Worm (Caenorhabditis elegans) whole organism, midembryonic: ENCODE results near the gene eor-2.

Experiments
- T22C8.4 ChIP-seq: fragments of 200-800 bp; sonication (Bioruptor generic); IDR thresholded peaks from 2 replicates; pipeline ENCODE4 v1.3.6; 2022; ENCODE audit warnings: missing genetic modification characterization, missing compliant biosample characterization
- cog-1 ChIP-seq: sonication (generic microtip); optimal IDR thresholded peaks from 2 replicates; lab custom pipeline; 2016; ENCODE audit warnings: missing genetic modification characterization, missing compliant biosample characterization
- flt-1 ChIP-seq: fragments of 200-800 bp; sonication (Bioruptor generic); IDR thresholded peaks from 2 replicates; pipeline ENCODE4 v1.3.6; 2022; ENCODE audit warnings: missing genetic modification characterization, missing compliant biosample characterization
- klf-2 ChIP-seq: fragments of 200-800 bp; sonication (Bioruptor generic); conservative IDR thresholded peaks from 2 replicates; pipeline ENCODE4 v1.3.6; 2022; ENCODE audit warnings: missing genetic modification reagents, missing genetic modification characterization, missing compliant biosample characterization
- med-1 ChIP-seq: sonication (generic microtip); optimal IDR thresholded peaks from 2 replicates; lab custom pipeline; 2017; ENCODE audit warnings: missing genetic modification characterization, mild to moderate bottlenecking, missing compliant biosample characterization, antibody characterized with exemption, missing genetic modification reagents; ENCODE audit not compliant: insufficient read depth
- ref-1 ChIP-seq: fragments of 200-800 bp; sonication (Bioruptor generic); conservative IDR thresholded peaks from 2 replicates; pipeline ENCODE4 v1.3.6; 2022; ENCODE audit warnings: missing genetic modification reagents, missing genetic modification characterization, missing compliant biosample characterization
- tab-1 ChIP-seq: fragments of 200-800 bp; sonication (Bioruptor generic); IDR thresholded peaks from 2 replicates; pipeline ENCODE4 v1.3.6; 2022; ENCODE audit warnings: missing genetic modification characterization, missing compliant biosample characterization
- ztf-23 ChIP-seq: fragments of 200-800 bp; sonication (Bioruptor generic); IDR thresholded peaks from 2 replicates; pipeline ENCODE4 v1.3.6; 2022; ENCODE audit warnings: missing genetic modification reagents, missing genetic modification characterization, missing compliant biosample characterization
- ztf-29 ChIP-seq: fragments of 200-800 bp; sonication (Bioruptor generic); IDR thresholded peaks from 2 replicates; pipeline ENCODE4 v1.3.6; 2022; ENCODE audit warnings: missing genetic modification reagents, missing genetic modification characterization, missing compliant biosample characterization

eor-2 gene

DNA sequence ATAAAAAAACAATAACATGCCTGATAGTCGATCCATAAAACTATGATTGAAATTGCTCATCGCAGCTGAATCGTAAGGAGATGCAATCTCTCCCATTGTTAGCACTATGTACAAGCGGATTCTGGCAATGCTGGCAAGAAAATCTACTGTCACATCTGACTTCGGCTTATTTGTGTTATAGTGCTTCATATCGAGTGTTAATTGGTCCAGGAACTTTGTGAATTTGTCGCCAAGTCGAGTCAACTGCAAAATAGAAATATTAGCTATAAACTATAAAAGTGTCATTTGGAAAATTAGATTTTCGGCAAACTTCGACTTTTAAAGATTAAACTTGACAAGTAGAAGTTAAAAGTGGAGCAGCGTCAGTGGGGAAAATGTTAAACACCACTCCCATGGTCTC, 18.5 kb upstream of the eor-2 start:
- TF ChIP-seq ref-1 (no peak), ztf-23 (no peak), cog-1 (tag; lab: Kevin White, UChicago) (no peak), tab-1 (GFP tag; lab: Robert Waterston, UW) (no peak), T22C8.4 (GFP tag; lab: Robert Waterston, UW) (no peak), flt-1 (no peak), med-1 (no peak), klf-2 (no peak), ztf-29 (GFP tag; lab: Robert Waterston, UW) (no peak)

DNA sequence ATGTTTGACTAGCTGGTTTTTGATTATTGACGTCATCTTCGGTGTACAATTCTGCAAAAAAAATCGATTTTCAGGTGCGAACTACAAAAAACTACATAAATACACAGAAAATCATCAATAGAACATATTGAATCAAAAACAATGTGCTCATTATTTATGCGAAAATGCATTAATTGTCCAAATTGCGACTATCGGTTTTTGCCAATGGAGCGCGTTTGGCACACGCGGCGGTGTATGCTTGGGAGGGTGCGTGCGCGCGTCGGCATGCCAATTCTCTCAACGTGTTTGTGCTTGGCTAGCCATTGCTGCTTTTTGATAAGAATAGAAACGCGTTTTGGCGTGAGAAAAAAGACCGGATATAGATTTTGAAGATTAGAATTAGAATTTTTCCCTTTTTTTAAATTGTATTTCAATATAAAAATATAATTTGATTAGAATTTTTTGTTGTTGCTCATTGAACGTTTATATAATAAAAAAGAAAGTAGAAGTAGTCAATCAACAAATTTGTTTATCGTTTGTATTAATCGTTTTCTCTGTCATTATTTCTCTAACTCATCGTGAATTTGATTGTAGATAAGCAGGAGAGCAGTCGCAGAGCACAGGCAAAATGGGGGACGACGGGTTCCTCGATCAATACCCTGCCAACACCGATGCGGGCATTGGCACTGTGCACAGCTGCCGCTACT, 13.6 kb upstream of the eor-2 start, which contains the start of the genes C44H4.4 and tap-1:
Gene C44H4.4 (minus strand): TSS at position 51 of the 686 bp plus-strand sequence.
Gene tap-1 (plus strand): TSS at position 574 of the 686 bp plus-strand sequence.
- peak; percentile 26 for TF ChIP-seq cog-1 (tag; lab: Kevin White, UChicago)
- TF ChIP-seq ztf-29 (GFP tag; lab: Robert Waterston, UW) = no peak
- 0 out of 2 replicates have a peak, but pooled peaks have one; percentile 7 for TF ChIP-seq tab-1 (GFP tag; lab: Robert Waterston, UW)

DNA sequence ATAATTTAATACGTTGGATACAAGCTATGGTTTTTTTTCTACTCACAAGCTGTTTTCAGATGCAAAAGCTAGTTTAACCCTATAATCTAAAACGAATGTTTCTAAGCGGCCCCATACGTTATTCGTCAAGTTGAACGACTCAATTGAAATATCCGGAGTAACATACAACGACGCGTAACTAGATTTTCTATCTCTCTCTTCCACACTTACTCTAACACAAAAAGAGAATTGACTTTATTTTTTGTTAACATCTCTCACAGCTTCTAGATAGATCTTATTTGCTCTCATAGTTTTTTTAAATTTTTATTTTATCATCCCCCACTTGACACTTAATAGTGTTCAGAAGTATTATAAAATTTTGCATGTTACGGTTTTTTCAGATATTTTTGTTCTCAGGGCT, 9.6 kb upstream of the eor-2 start:
- TF ChIP-seq klf-2 (no peak), med-1 (no peak), tab-1 (GFP tag; lab: Robert Waterston, UW) (no peak), ztf-29 (GFP tag; lab: Robert Waterston, UW) (no peak), T22C8.4 (GFP tag; lab: Robert Waterston, UW) (no peak), ref-1 (no peak), flt-1 (no peak), cog-1 (tag; lab: Kevin White, UChicago) (no peak), ztf-23 (no peak)

DNA sequence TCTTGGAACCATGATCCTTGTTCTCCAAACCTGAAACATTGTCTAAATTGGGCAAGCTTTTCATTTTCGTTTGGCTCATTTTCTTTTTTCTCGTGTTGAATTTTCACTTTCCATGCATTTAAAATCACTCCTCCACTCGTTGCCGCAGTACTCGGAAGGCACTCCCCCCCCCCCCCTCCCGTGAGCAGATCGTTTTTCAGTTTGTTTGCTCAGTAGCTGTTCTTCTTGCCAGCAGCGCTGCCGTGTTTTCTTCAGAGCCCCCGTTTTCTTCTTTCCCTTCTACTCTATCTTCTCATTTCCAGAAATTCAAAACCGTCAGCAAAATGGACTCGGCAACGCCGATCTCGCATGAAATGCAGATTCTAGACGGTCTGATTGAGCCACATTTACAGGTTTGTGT, 8.0 kb upstream of the eor-2 start, which contains the start of gene C44H4.8:
Gene C44H4.8 (plus strand): TSS at position 301 of the 400 bp plus-strand sequence.
- TF ChIP-seq ztf-29 (GFP tag; lab: Robert Waterston, UW) (no peak), ref-1 (no peak), tab-1 (GFP tag; lab: Robert Waterston, UW) (no peak), klf-2 (no peak)

DNA sequence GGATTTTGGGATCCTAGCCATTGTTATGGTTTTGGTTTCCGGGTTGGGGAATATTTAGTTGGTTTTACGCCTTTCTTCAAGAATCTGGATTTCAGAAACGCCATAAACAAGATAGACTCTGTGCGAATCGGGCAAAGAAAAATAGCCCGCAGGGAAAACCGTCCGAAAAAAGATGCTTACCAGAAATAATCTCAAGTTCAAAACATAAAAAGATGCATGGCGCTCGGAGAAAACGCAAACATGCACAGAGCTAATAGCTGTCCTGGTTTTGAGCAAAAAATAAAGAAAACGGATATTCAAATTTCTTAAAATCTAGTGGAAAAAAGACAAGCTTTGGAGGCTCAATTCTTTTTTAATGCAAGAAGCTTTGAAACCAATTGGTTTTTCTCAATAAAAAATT, 3.6 kb upstream of the eor-2 start, which contains the start of gene C44H4.6:
Gene C44H4.6 (minus strand): TSS at position 101 of the 400 bp plus-strand sequence.
- TF ChIP-seq ztf-29 (GFP tag; lab: Robert Waterston, UW) (no peak), T22C8.4 (GFP tag; lab: Robert Waterston, UW) (no peak), flt-1 (no peak), ztf-23 (no peak), med-1 (no peak), tab-1 (GFP tag; lab: Robert Waterston, UW) (no peak), klf-2 (no peak), cog-1 (tag; lab: Kevin White, UChicago) (no peak), ref-1 (no peak)

- no peak for TF ChIP-seq tab-1 (GFP tag; lab: Robert Waterston, UW)
- no peak for TF ChIP-seq flt-1
- TF ChIP-seq klf-2 = no peak
- no peak for TF ChIP-seq ztf-23
- TF ChIP-seq cog-1 (tag; lab: Kevin White, UChicago) = no peak
- no peak for TF ChIP-seq med-1
- TF ChIP-seq ref-1 = no peak
- no peak for TF ChIP-seq T22C8.4 (GFP tag; lab: Robert Waterston, UW)
- no peak for TF ChIP-seq ztf-29 (GFP tag; lab: Robert Waterston, UW)
Measured at ce11 chrX:14607770-14608169, 5.0 kb downstream of the eor-2 start.

DNA sequence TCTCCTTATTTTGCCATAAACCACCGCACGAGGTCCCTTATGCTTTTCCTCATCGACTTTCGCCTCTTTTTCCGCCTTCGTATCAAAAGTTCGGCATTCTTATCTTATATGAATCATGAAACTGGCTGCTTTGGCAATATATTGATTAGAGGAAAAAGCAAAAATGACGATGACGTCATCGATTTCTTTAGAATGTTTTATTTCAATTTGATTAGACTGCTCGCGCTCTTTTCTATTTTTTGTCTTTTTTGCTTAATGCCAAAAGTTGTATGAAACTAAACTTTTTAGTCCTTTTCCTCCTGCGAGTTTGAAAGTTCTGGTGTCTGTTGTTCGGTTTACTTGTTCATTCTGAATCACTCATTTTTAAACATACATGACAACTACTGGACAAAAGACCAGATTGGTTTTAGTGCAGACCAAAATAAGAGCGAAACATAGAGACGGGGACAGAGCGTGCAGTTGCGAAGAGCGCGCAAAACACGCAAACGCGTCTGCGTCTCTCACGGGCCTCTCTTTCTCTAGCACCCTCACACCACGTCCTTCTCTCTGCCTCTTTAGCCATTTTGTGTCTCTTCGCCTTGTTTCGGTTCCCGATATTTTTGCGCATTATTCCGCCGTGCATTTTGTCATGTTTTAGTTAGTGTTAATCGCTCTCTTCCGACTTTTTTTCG, 7.4 kb downstream of the eor-2 start:
- TF ChIP-seq ztf-23 = peak; percentile 12; the same call in 1 of the 2 replicates
- TF ChIP-seq T22C8.4 (GFP tag; lab: Robert Waterston, UW) = 0 out of 2 replicates have a peak, but pooled peaks have one; percentile 9
- TF ChIP-seq klf-2 = no peak
- TF ChIP-seq flt-1 = peak; percentile 54; the same call in 1 of the 2 replicates

ce11 chrX:14611074-14611473, 8.3 kb downstream of the eor-2 start, which contains the start of gene rbc-1:
Gene rbc-1, plus strand, starts transcription at chrX:14611374.
- TF ChIP-seq ztf-23 = no peak
- no peak for TF ChIP-seq T22C8.4 (GFP tag; lab: Robert Waterston, UW)
- no peak for TF ChIP-seq tab-1 (GFP tag; lab: Robert Waterston, UW)
- no peak for TF ChIP-seq cog-1 (tag; lab: Kevin White, UChicago)
- TF ChIP-seq ztf-29 (GFP tag; lab: Robert Waterston, UW) = no peak
- TF ChIP-seq klf-2 = no peak
- TF ChIP-seq flt-1 = no peak
- no peak for TF ChIP-seq ref-1
- TF ChIP-seq med-1 = no peak

ce11 chrX:14621207-14621606, 18.4 kb downstream of the eor-2 start:
- no peak for TF ChIP-seq tab-1 (GFP tag; lab: Robert Waterston, UW)
- TF ChIP-seq ref-1 = no peak
- TF ChIP-seq klf-2 = no peak
- TF ChIP-seq ztf-23 = no peak
- no peak for TF ChIP-seq T22C8.4 (GFP tag; lab: Robert Waterston, UW)
- no peak for TF ChIP-seq med-1
- no peak for TF ChIP-seq ztf-29 (GFP tag; lab: Robert Waterston, UW)
- TF ChIP-seq cog-1 (tag; lab: Kevin White, UChicago) = no peak
- no peak for TF ChIP-seq flt-1

- TF ChIP-seq ztf-23 = no peak
- no peak for TF ChIP-seq ref-1
Measured at ce11 chrX:14628816-14629215, 26.0 kb downstream of the eor-2 start, which contains the start of gene F54E4.2. Gene F54E4.2, minus strand, starts transcription at chrX:14628916.
